Worm (Caenorhabditis elegans): ENCODE data around the gene Y69E1A.3.

Gene Y69E1A.3

DNA sequence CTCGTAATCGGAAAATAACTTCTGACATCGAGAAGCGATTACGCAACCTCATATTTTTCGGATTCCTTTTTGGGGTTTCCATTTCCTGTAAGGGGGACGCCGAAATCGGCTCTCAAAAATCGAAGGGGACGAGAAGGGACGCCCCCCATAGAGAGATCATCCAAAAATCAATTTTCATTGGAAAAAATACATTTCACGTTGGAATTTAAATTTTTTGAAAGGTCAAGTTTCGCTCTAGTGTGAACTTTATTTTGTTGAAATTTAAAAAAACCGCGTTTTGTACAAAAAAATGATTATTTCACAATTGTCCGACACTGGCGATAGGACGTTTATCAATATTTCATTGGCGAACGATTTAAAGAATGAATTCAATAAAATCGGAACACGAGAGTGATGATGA is at the start of gene Y69E1A.3:
Y69E1A.3 (plus strand) TSS at position 301 of the 400 bp plus-strand sequence.
- TF ChIP-seq nhr-10 (tag; optimal IDR thresholded peaks at IDR 0.05) (no peak), egl-27 (tag; optimal IDR thresholded peaks at IDR 0.05) (no peak), lin-13 (GFP tag; optimal IDR thresholded peaks at IDR 0.05) (no peak), ztf-1 (GFP tag; conservative IDR thresholded peaks at IDR 0.05) (no peak), fos-1 (tag; optimal IDR thresholded peaks at IDR 0.05) (no peak), nhr-21 (tag; optimal IDR thresholded peaks at IDR 0.05) (no peak), snpc-4 (tag; optimal IDR thresholded peaks at IDR 0.05) (no peak)

DNA sequence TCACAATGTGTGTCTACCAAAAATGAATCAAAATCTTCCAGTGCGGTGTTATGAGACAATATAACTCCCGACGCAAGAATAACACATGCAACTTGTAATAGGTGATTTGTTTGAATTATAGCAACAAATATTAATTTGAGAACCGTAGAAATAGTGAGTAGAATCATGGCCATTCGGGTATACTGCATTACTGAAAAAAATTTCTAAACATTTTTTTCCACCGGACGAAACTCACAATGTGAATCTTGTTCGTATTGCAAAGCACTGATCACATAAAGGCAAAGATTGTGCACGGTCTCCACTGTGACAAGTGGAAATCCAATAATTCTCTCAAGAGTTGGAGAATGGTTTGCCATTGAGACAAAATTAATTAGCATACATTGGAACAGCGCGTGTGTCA is 49.6 kb upstream of the Y69E1A.3 start:
- TF ChIP-seq elt-1 (tag; optimal IDR thresholded peaks at IDR 0.05) (no peak), ama-1 (optimal IDR thresholded peaks at IDR 0.05) (no peak), ztf-4 (tag; optimal IDR thresholded peaks at IDR 0.05) (no peak), alr-1 (tag; optimal IDR thresholded peaks at IDR 0.05) (no peak), nhr-25 (tag; optimal IDR thresholded peaks at IDR 0.05) (no peak), unc-55 (GFP tag; optimal IDR thresholded peaks at IDR 0.05) (no peak), nhr-21 (tag; optimal IDR thresholded peaks at IDR 0.05) (no peak)

DNA sequence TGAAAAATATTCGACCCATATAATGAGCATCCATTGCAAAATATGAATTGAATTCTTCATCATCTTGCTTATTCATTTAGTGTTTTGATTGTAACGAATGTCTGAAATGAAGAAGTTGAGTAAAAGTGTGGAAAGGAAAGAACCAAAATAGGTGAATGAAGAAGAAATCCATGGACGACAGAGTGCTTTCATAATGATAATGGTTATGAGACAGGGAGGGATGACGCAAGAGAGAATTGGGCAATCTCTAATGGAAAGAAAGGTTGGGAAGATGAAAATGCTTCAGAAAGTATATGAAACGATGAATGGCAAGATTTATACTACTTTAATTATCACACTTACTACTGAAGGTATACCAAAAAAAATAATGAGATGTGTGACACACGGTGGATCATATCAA is 47.8 kb upstream of the Y69E1A.3 start, which contains the start of gene ZK596.3:
ZK596.3 (minus strand) TSS at position 101 of the 400 bp plus-strand sequence.
- no peak for TF ChIP-seq nhr-21 (tag; optimal IDR thresholded peaks at IDR 0.05)
- TF ChIP-seq ceh-82 (tag; optimal IDR thresholded peaks at IDR 0.05), result no peak
- no peak for TF ChIP-seq F13H6.1 (tag; optimal IDR thresholded peaks at IDR 0.05)
- no peak for TF ChIP-seq lsy-2 (tag; optimal IDR thresholded peaks at IDR 0.05)

DNA sequence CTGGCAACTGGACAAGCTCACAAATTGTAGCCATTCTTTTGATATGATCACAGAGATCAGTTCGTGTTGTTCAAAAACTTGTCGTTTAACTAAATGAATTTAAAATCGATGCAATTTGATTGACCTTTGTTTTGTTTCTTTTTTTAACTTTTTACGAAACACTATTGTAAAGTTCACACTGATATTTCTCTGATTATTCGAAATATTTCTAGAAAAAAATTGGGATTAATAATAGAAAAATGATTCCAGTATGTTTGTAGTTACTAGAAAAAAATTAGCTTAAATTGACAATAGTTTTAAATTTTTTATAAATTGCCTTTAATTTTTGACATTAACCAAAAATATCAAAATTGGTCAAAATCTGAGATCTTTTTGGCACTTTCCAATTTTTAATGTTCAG is 42.9 kb upstream of the Y69E1A.3 start, which contains the start of gene ZK596.2:
ZK596.2 (minus strand) TSS at position 101 of the 400 bp plus-strand sequence.
- TF ChIP-seq nhr-11 (tag; optimal IDR thresholded peaks at IDR 0.05) (no peak), skn-1 (tag; optimal IDR thresholded peaks at IDR 0.05) (no peak), mdl-1 (tag; optimal IDR thresholded peaks at IDR 0.05) (no peak), ceh-82 (tag; optimal IDR thresholded peaks at IDR 0.05) (no peak), fos-1 (tag; optimal IDR thresholded peaks at IDR 0.05) (no peak), lin-39 (tag; optimal IDR thresholded peaks at IDR 0.05) (no peak), egl-27 (tag; optimal IDR thresholded peaks at IDR 0.05) (no peak), nhr-6 (tag; optimal IDR thresholded peaks at IDR 0.05) (no peak), mbf-1 (tag; optimal IDR thresholded peaks at IDR 0.05) (no peak), nhr-23 (tag; optimal IDR thresholded peaks at IDR 0.05) (no peak), peb-1 (tag; optimal IDR thresholded peaks at IDR 0.05) (no peak), zag-1 (tag; optimal IDR thresholded peaks at IDR 0.05) (no peak), ZK546.5 (tag; optimal IDR thresholded peaks at IDR 0.05) (no peak), alr-1 (tag; optimal IDR thresholded peaks at IDR 0.05) (no peak), ama-1 (optimal IDR thresholded peaks at IDR 0.05) (no peak), ztf-11 (tag; optimal IDR thresholded peaks at IDR 0.05) (no peak), lsy-2 (tag; optimal IDR thresholded peaks at IDR 0.05) (no peak), nhr-21 (tag; optimal IDR thresholded peaks at IDR 0.05) (no peak), elt-3 (tag; optimal IDR thresholded peaks at IDR 0.05) (no peak)

DNA sequence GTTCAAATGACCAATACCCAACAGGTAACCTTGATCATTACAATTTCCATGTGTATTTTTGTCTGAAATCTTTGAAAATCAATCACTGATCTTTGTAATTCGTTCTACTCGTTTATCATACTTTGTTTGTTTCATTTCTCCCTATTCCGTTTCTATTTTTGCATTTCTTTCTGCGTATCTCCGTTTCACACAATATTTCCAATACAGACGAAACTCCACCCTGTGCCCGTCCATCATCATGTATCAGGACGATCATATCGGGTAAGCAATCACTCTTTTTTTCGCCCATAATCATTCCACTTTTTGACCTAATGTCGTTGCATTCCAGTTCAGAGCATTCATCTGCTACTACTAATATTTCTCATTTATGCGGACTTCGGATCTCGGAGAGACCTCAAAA is 42.4 kb upstream of the Y69E1A.3 start, which contains the start of gene pyk-2:
pyk-2 (plus strand) TSS at position 206 of the 400 bp plus-strand sequence.
- TF ChIP-seq crh-2 (tag; optimal IDR thresholded peaks at IDR 0.05) (peak; percentile 64), lsy-2 (tag; optimal IDR thresholded peaks at IDR 0.05) (no peak), nhr-129 (tag; optimal IDR thresholded peaks at IDR 0.05) (peak; percentile 45), sma-3 (GFP tag; optimal IDR thresholded peaks at IDR 0.05) (peak; percentile 48), ZK546.5 (tag; optimal IDR thresholded peaks at IDR 0.05) (no peak), fos-1 (tag; optimal IDR thresholded peaks at IDR 0.05) (peak; percentile 70), peb-1 (tag; optimal IDR thresholded peaks at IDR 0.05) (no peak), gmeb-1 (tag; optimal IDR thresholded peaks at IDR 0.05) (no peak), blmp-1 (tag; optimal IDR thresholded peaks at IDR 0.05; ENCODE audit: insufficient read depth) (no peak), sma-9 (GFP tag; optimal IDR thresholded peaks at IDR 0.05) (peak; percentile 78), sma-9 (tag; optimal IDR thresholded peaks at IDR 0.05) (no peak)
